Worm (Caenorhabditis elegans): ENCODE measurements around the gene fbxa-9.

fbxa-9 gene

ce11 chrIII:2281975-2282957 is 15.8 kb downstream of the fbxa-9 start, which contains the start of gene Y54F10BM.3:
Gene Y54F10BM.3, plus strand, starts transcription at chrIII:2282025.
- TF ChIP-seq tbp1 (GFP tag; optimal IDR thresholded peaks at IDR 0.05) (no peak), snpc-4 (GFP tag; optimal IDR thresholded peaks at IDR 0.05) (no peak), snpc-4 (tag; optimal IDR thresholded peaks at IDR 0.05) (no peak), egrh-3 (GFP tag; IDR thresholded peaks at IDR 0.05) (no peak), lsl-1 (GFP tag; optimal IDR thresholded peaks at IDR 0.05) (no peak), nhr-80 (tag; optimal IDR thresholded peaks at IDR 0.05) (no peak), bed-2 (GFP tag; IDR thresholded peaks at IDR 0.05) (no peak), ztf-18 (tag; optimal IDR thresholded peaks at IDR 0.05) (no peak), F23B12.7 (tag; optimal IDR thresholded peaks at IDR 0.05; ENCODE audit: insufficient read depth) (no peak), lag-1 (GFP tag; IDR thresholded peaks at IDR 0.05) (no peak), nhr-90 (tag; optimal IDR thresholded peaks at IDR 0.05) (no peak), ceh-79 (tag; optimal IDR thresholded peaks at IDR 0.05) (no peak), F22D6.2 (tag; optimal IDR thresholded peaks at IDR 0.05) (no peak), ztf-25 (GFP tag; IDR thresholded peaks at IDR 0.05) (no peak), dpl-1 (GFP tag; optimal IDR thresholded peaks at IDR 0.05) (no peak), gei-17 (GFP tag; optimal IDR thresholded peaks at IDR 0.05) (no peak), attf-5 (GFP tag; optimal IDR thresholded peaks at IDR 0.05) (no peak), C06A6.2 (GFP tag; conservative IDR thresholded peaks at IDR 0.05) (no peak), ztf-3 (GFP tag; optimal IDR thresholded peaks at IDR 0.05) (no peak)

ce11 chrIII:2283341-2283847 is 16.9 kb downstream of the fbxa-9 start:
- TF ChIP-seq lag-1 (GFP tag; IDR thresholded peaks at IDR 0.05) (no peak), ztf-18 (tag; optimal IDR thresholded peaks at IDR 0.05) (no peak), cebp-2 (GFP tag; IDR thresholded peaks at IDR 0.05) (no peak), sdz-38 (tag; optimal IDR thresholded peaks at IDR 0.05) (no peak), pbrm-1 (GFP tag; IDR thresholded peaks at IDR 0.05) (no peak), F39B2.1 (GFP tag; IDR thresholded peaks at IDR 0.05) (no peak), F33H1.4 (GFP tag; IDR thresholded peaks at IDR 0.05) (no peak), ceh-100 (GFP tag; IDR thresholded peaks at IDR 0.05) (no peak), B0035.1 (tag; optimal IDR thresholded peaks at IDR 0.05) (no peak), K11D2.4 (GFP tag; IDR thresholded peaks at IDR 0.05) (no peak), mel-28 (tag; optimal IDR thresholded peaks at IDR 0.05; ENCODE audit: borderline replicate concordance) (no peak), F10E7.11 (tag; optimal IDR thresholded peaks at IDR 0.05) (no peak), B0019.2 (GFP tag; conservative IDR thresholded peaks at IDR 0.05) (no peak), hlh-26 (GFP tag; conservative IDR thresholded peaks at IDR 0.05) (no peak), snpc-4 (GFP tag; optimal IDR thresholded peaks at IDR 0.05) (no peak), snpc-4 (tag; optimal IDR thresholded peaks at IDR 0.05) (no peak), lin-54 (GFP tag; optimal IDR thresholded peaks at IDR 0.05) (no peak), egrh-3 (GFP tag; IDR thresholded peaks at IDR 0.05) (no peak), bed-1 (GFP tag; IDR thresholded peaks at IDR 0.05) (no peak)

ce11 chrIII:2288261-2288660 is 21.8 kb downstream of the fbxa-9 start:
- TF ChIP-seq lin-54 (GFP tag; optimal IDR thresholded peaks at IDR 0.05) (no peak), rec-8 (tag; optimal IDR thresholded peaks at IDR 0.05) (no peak), zfh-2 (GFP tag; conservative IDR thresholded peaks at IDR 0.05) (no peak), tbp1 (GFP tag; optimal IDR thresholded peaks at IDR 0.05) (no peak), T26A5.8 (tag; optimal IDR thresholded peaks at IDR 0.05) (no peak), chd-7 (tag; optimal IDR thresholded peaks at IDR 0.05) (no peak)
